Fruit fly (Drosophila melanogaster): ENCODE results near the gene Sfp23F.

dm6 chr2L:3338566-3339215, 48.9 kb downstream of the Sfp23F start:
- TF ChIP-seq CG31627 (GFP tag; optimal IDR thresholded peaks at IDR 0.05) (peak; percentile 84), Met (GFP tag; optimal IDR thresholded peaks at IDR 0.05) (peak; percentile 75), Lpt (GFP tag; optimal IDR thresholded peaks at IDR 0.05) (peak; percentile 89), Ets21C (GFP tag; optimal IDR thresholded peaks at IDR 0.05) (peak; percentile 71), CG6163 (GFP tag; IDR thresholded peaks at IDR 0.05) (peak; percentile 89), Sox102F (GFP tag; optimal IDR thresholded peaks at IDR 0.05) (peak; percentile 76), Smox (GFP tag; optimal IDR thresholded peaks at IDR 0.05) (peak; percentile 75), esn (GFP tag; optimal IDR thresholded peaks at IDR 0.05) (peak; percentile 80), CG32006 (GFP tag; optimal IDR thresholded peaks at IDR 0.05) (peak; percentile 91)

Data from whole organism, prepupa.